Fruit fly (Drosophila melanogaster) whole organism, prepupa: ENCODE results near the gene CG6928.
A peak's percentile ranks its signal among the peaks of the same experiment; 100 is the strongest.

Source experiments
- CG10631 ChIP-seq: fragments of 200-800 bp; sonication (Bioruptor generic); optimal IDR thresholded peaks from 2 replicates; lab custom pipeline; 2016; ENCODE audit warnings: missing biosample characterization, missing genetic modification characterization
- CG10669 ChIP-seq: fragments of 200-800 bp; sonication (Bioruptor generic); optimal IDR thresholded peaks from 3 replicates; lab custom pipeline; 2018; ENCODE audit warnings: missing biosample characterization, mild to moderate bottlenecking, missing genetic modification characterization, moderate library complexity
- CG11294 ChIP-seq: fragments of 200-800 bp; sonication (Bioruptor generic); IDR thresholded peaks from 2 replicates; pipeline ENCODE4 v1.3.6; 2022; ENCODE audit warnings: missing biosample characterization, missing genetic modification characterization
- CG11762 ChIP-seq: fragments of 200-800 bp; sonication (Bioruptor generic); optimal IDR thresholded peaks from 3 replicates; lab custom pipeline; 2016; ENCODE audit warnings: missing biosample characterization, missing genetic modification characterization; ENCODE audit not compliant: insufficient read depth
- CG15336 ChIP-seq: fragments of 200-800 bp; sonication (Bioruptor generic); IDR thresholded peaks from 2 replicates; pipeline ENCODE4 v1.3.6; 2022; ENCODE audit warnings: missing biosample characterization, missing genetic modification characterization
- CG1621 ChIP-seq: fragments of 200-800 bp; sonication (Bioruptor generic); optimal IDR thresholded peaks from 3 replicates; lab custom pipeline; 2018; ENCODE audit warnings: missing biosample characterization, mild to moderate bottlenecking, missing genetic modification characterization
- CG16779 ChIP-seq: fragments of 200-800 bp; sonication (Bioruptor generic); optimal IDR thresholded peaks from 3 replicates; lab custom pipeline; 2017; ENCODE audit warnings: missing biosample characterization, mild to moderate bottlenecking, missing genetic modification characterization
- CG3032 ChIP-seq: fragments of 200-800 bp; optimal IDR thresholded peaks from 2 replicates; lab custom pipeline; 2019; ENCODE audit warnings: missing biosample characterization, mild to moderate bottlenecking, missing genetic modification characterization, moderate library complexity
- CG31627 ChIP-seq: fragments of 200-800 bp; sonication (Bioruptor generic); optimal IDR thresholded peaks from 3 replicates; lab custom pipeline; 2016; ENCODE audit warnings: missing biosample characterization, missing genetic modification characterization
- CG34406 ChIP-seq: fragments of 200-800 bp; sonication (Bioruptor generic); optimal IDR thresholded peaks from 3 replicates; lab custom pipeline; 2016; ENCODE audit warnings: missing biosample characterization, missing genetic modification characterization
- CG3919 ChIP-seq: fragments of 200-800 bp; sonication (Bioruptor generic); optimal IDR thresholded peaks from 3 replicates; lab custom pipeline; 2016; ENCODE audit warnings: missing biosample characterization, missing genetic modification characterization
- CG6163 ChIP-seq: fragments of 200-800 bp; sonication (Bioruptor generic); IDR thresholded peaks from 3 replicates; pipeline ENCODE4 v1.3.6; 2022; ENCODE audit warnings: missing biosample characterization, missing genetic modification characterization
- CG6792 ChIP-seq: fragments of 200-800 bp; sonication (Bioruptor generic); optimal IDR thresholded peaks from 3 replicates; lab custom pipeline; 2016; ENCODE audit warnings: missing biosample characterization, missing genetic modification characterization
- CG6808 ChIP-seq: fragments of 200-800 bp; sonication (Bioruptor generic); optimal IDR thresholded peaks from 3 replicates; lab custom pipeline; 2017; ENCODE audit warnings: missing biosample characterization, missing genetic modification characterization, mild to moderate bottlenecking, moderate library complexity, missing genetic modification reagents
- CG6854 ChIP-seq: fragments of 200-800 bp; sonication (Bioruptor generic); optimal IDR thresholded peaks from 2 replicates; lab custom pipeline; 2017; ENCODE audit warnings: missing biosample characterization, mild to moderate bottlenecking, missing genetic modification characterization
- CG7368 ChIP-seq: fragments of 200-800 bp; sonication (Bioruptor generic); optimal IDR thresholded peaks from 3 replicates; lab custom pipeline; 2016; ENCODE audit warnings: missing biosample characterization, missing genetic modification characterization
- CG8319 ChIP-seq: fragments of 200-800 bp; sonication (Bioruptor generic); optimal IDR thresholded peaks from 3 replicates; lab custom pipeline; 2016; ENCODE audit warnings: missing biosample characterization, missing genetic modification characterization
- CG9139 ChIP-seq: fragments of 200-800 bp; sonication (Bioruptor generic); optimal IDR thresholded peaks from 3 replicates; lab custom pipeline; 2017; ENCODE audit warnings: missing biosample characterization, mild to moderate bottlenecking, missing genetic modification characterization
- Eip75B ChIP-seq: fragments of 200-800 bp; sonication (Bioruptor generic); optimal IDR thresholded peaks from 3 replicates; lab custom pipeline; 2016; ENCODE audit warnings: missing biosample characterization, missing genetic modification characterization
- Eip93F ChIP-seq: fragments of 200-800 bp; sonication (Bioruptor generic); optimal IDR thresholded peaks from 2 replicates; lab custom pipeline; 2016; ENCODE audit warnings: missing biosample characterization, mild to moderate bottlenecking, missing genetic modification characterization
- Ets21C ChIP-seq: fragments of 200-800 bp; sonication (Bioruptor generic); optimal IDR thresholded peaks from 3 replicates; lab custom pipeline; 2016; ENCODE audit warnings: missing biosample characterization, missing genetic modification characterization
- Ets96B ChIP-seq: fragments of 200-800 bp; optimal IDR thresholded peaks from 2 replicates; lab custom pipeline; 2019; ENCODE audit warnings: missing biosample characterization, mild to moderate bottlenecking, missing genetic modification characterization, moderate library complexity
- Hr38 ChIP-seq: sonication (Bioruptor generic); optimal IDR thresholded peaks from 2 replicates; lab custom pipeline; 2016; ENCODE audit warnings: missing biosample characterization, missing genetic modification characterization
- Hr39 ChIP-seq: fragments of 200-800 bp; sonication (Bioruptor generic); optimal IDR thresholded peaks from 2 replicates; lab custom pipeline; 2016; ENCODE audit warnings: missing biosample characterization, missing genetic modification characterization
- Hr4 ChIP-seq: fragments of 200-800 bp; sonication (Bioruptor generic); optimal IDR thresholded peaks from 3 replicates; lab custom pipeline; 2016; ENCODE audit warnings: missing biosample characterization, missing genetic modification characterization
- Met ChIP-seq: fragments of 200-800 bp; sonication (Bioruptor generic); optimal IDR thresholded peaks from 3 replicates; lab custom pipeline; 2016; ENCODE audit warnings: missing biosample characterization, missing genetic modification characterization
- OdsH ChIP-seq: fragments of 200-800 bp; sonication (Bioruptor generic); optimal IDR thresholded peaks from 3 replicates; lab custom pipeline; 2016; ENCODE audit warnings: missing biosample characterization, missing genetic modification characterization
- Smox ChIP-seq: fragments of 200-800 bp; sonication (Bioruptor generic); optimal IDR thresholded peaks from 3 replicates; lab custom pipeline; 2016; ENCODE audit warnings: missing biosample characterization, missing genetic modification characterization
- Sox102F ChIP-seq: fragments of 200-800 bp; sonication (Bioruptor generic); optimal IDR thresholded peaks from 2 replicates; lab custom pipeline; 2016; ENCODE audit warnings: missing biosample characterization, mild to moderate bottlenecking, missing genetic modification characterization
- Sox14 ChIP-seq: fragments of 200-800 bp; sonication (Bioruptor generic); optimal IDR thresholded peaks from 3 replicates; lab custom pipeline; 2016; ENCODE audit warnings: missing biosample characterization, missing genetic modification characterization
- Sox15 ChIP-seq: fragments of 200-800 bp; sonication (Bioruptor generic); optimal IDR thresholded peaks from 3 replicates; lab custom pipeline; 2016; ENCODE audit warnings: missing biosample characterization, missing genetic modification characterization
- achi ChIP-seq: fragments of 200-800 bp; sonication (Bioruptor generic); optimal IDR thresholded peaks from 3 replicates; lab custom pipeline; 2016; ENCODE audit warnings: missing biosample characterization, missing genetic modification characterization
- cyc ChIP-seq: fragments of 200-800 bp; sonication (Bioruptor generic); optimal IDR thresholded peaks from 3 replicates; lab custom pipeline; 2016; ENCODE audit warnings: missing biosample characterization, missing genetic modification characterization
- dac ChIP-seq: fragments of 200-800 bp; sonication (Bioruptor generic); optimal IDR thresholded peaks from 2 replicates; lab custom pipeline; 2017; ENCODE audit warnings: missing biosample characterization, mild to moderate bottlenecking, missing genetic modification characterization
- dsx ChIP-seq: fragments of 200-800 bp; optimal IDR thresholded peaks from 3 replicates; lab custom pipeline; 2019; ENCODE audit warnings: missing biosample characterization, mild to moderate bottlenecking, missing genetic modification characterization, moderate library complexity; ENCODE audit not compliant: poor library complexity, severe bottlenecking
- eg ChIP-seq: fragments of 200-800 bp; sonication (Bioruptor generic); IDR thresholded peaks from 3 replicates; pipeline ENCODE4 v1.3.6; 2022; ENCODE audit warnings: missing biosample characterization, missing genetic modification characterization
- fd85E ChIP-seq: fragments of 200-800 bp; sonication (Bioruptor generic); optimal IDR thresholded peaks from 3 replicates; lab custom pipeline; 2016; ENCODE audit warnings: missing biosample characterization, missing genetic modification characterization
- fkh ChIP-seq: fragments of 200-800 bp; sonication (Bioruptor generic); optimal IDR thresholded peaks from 3 replicates; lab custom pipeline; 2017; ENCODE audit warnings: missing biosample characterization, mild to moderate bottlenecking, missing genetic modification characterization, moderate library complexity
- lz ChIP-seq: fragments of 200-800 bp; sonication (Bioruptor generic); optimal IDR thresholded peaks from 3 replicates; lab custom pipeline; 2016; ENCODE audit warnings: missing biosample characterization, missing genetic modification characterization
- net ChIP-seq: fragments of 200-800 bp; sonication (Bioruptor generic); optimal IDR thresholded peaks from 3 replicates; lab custom pipeline; 2016; ENCODE audit warnings: missing biosample characterization, missing genetic modification characterization
- pdm3 ChIP-seq: fragments of 200-800 bp; sonication (Bioruptor generic); optimal IDR thresholded peaks from 3 replicates; lab custom pipeline; 2016; ENCODE audit warnings: missing biosample characterization, missing genetic modification characterization
- spab ChIP-seq: fragments of 200-800 bp; sonication (Bioruptor generic); optimal IDR thresholded peaks from 2 replicates; lab custom pipeline; 2017; ENCODE audit warnings: missing biosample characterization, mild to moderate bottlenecking, missing genetic modification characterization, missing genetic modification reagents
- ss ChIP-seq, 2 experiments: fragments of 200-800 bp; sonication (Bioruptor generic); optimal IDR thresholded peaks; 2 replicates in 1 of 2; 3 replicates in 1 of 2; lab custom pipeline; 2017 to 2018; ENCODE audit warnings: mild to moderate bottlenecking in 2 of 2, missing biosample characterization in 2 of 2, missing genetic modification characterization in 2 of 2, moderate library complexity in 1 of 2
- svp ChIP-seq: fragments of 200-800 bp; sonication (Bioruptor generic); peaks from one replicate; lab custom pipeline; 2016; ENCODE audit warnings: missing biosample characterization, missing genetic modification characterization
- topi ChIP-seq: fragments of 200-800 bp; sonication (Bioruptor generic); optimal IDR thresholded peaks from 3 replicates; lab custom pipeline; 2016; ENCODE audit warnings: missing biosample characterization, missing genetic modification characterization
- vri ChIP-seq: fragments of 200-800 bp; sonication (Bioruptor generic); optimal IDR thresholded peaks from 3 replicates; lab custom pipeline; 2016; ENCODE audit warnings: missing biosample characterization, mild to moderate bottlenecking, missing genetic modification characterization

Gene CG6928

dm6 chr3L:12013698-12014097 lies 10.7 kb downstream of the CG6928 start (continued):
- peak; percentile 23 for TF ChIP-seq Met (GFP tag; lab: Kevin White, UChicago)
- TF ChIP-seq CG11294, result no peak
- TF ChIP-seq CG1621 (tag; lab: Kevin White, UChicago), result peak; percentile 29
- peak; percentile 4 for TF ChIP-seq Hr39 (GFP tag; lab: Kevin White, UChicago)
- TF ChIP-seq CG11762 (GFP tag; lab: Kevin White, UChicago), result no peak
- peak; percentile 59 for TF ChIP-seq CG10631
- no peak for TF ChIP-seq fd85E
- TF ChIP-seq dac, result no peak
- peak; percentile 61 for TF ChIP-seq Ets96B (tag; lab: Kevin White, UChicago)
- TF ChIP-seq achi (GFP tag; lab: Kevin White, UChicago), result no peak
- TF ChIP-seq pdm3 (GFP tag; lab: Kevin White, UChicago), result peak; percentile 16
- peak; percentile 0 for TF ChIP-seq CG8319
- TF ChIP-seq CG6163 (GFP tag; lab: Robert Waterston, UW), result peak; percentile 28; the same call in 1 of the 3 replicates
- peak; percentile 22 for TF ChIP-seq lz (GFP tag; lab: Kevin White, UChicago)
- TF ChIP-seq svp (GFP tag; lab: Kevin White, UChicago), result peak; percentile 65

- TF ChIP-seq CG6808 (GFP tag; lab: Kevin White, UChicago) (peak; percentile 50), CG6854 (peak; percentile 36), cyc (no peak), net (GFP tag; lab: Kevin White, UChicago) (no peak), CG9139 (GFP tag; lab: Kevin White, UChicago) (peak; percentile 57), dsx (peak; percentile 18), fkh (GFP tag; lab: Kevin White, UChicago) (no peak), ss (GFP tag; optimal IDR thresholded peaks at IDR 0.05; lab: Kevin White, UChicago) (peak; percentile 59 to 74), CG15336 (GFP tag; lab: Robert Waterston, UW) (no peak)
Observed at dm6 chr3L:12014272-12014671, 11.3 kb downstream of the CG6928 start.

dm6 chr3L:12016186-12016585 lies 13.2 kb downstream of the CG6928 start:
- TF ChIP-seq CG15336 (GFP tag; lab: Robert Waterston, UW) (peak; percentile 67), CG6163 (GFP tag; lab: Robert Waterston, UW) (peak; percentile 80), Eip93F (GFP tag; lab: Kevin White, UChicago) (no peak), CG11762 (GFP tag; lab: Kevin White, UChicago) (peak; percentile 31), OdsH (peak; percentile 62), CG9139 (GFP tag; lab: Kevin White, UChicago) (no peak), CG1621 (tag; lab: Kevin White, UChicago) (no peak), CG10631 (peak; percentile 22), lz (GFP tag; lab: Kevin White, UChicago) (peak; percentile 24), CG3919 (GFP tag; lab: Kevin White, UChicago) (peak; percentile 45), Smox (GFP tag; lab: Kevin White, UChicago) (peak; percentile 23), svp (GFP tag; lab: Kevin White, UChicago) (peak; percentile 78), CG34406 (GFP tag; lab: Kevin White, UChicago) (peak; percentile 68), Ets21C (GFP tag; lab: Kevin White, UChicago) (no peak), Sox102F (peak; percentile 64), Eip75B (GFP tag; lab: Kevin White, UChicago) (peak; percentile 1), Sox14 (GFP tag; lab: Kevin White, UChicago) (peak; percentile 4), CG6808 (GFP tag; lab: Kevin White, UChicago) (no peak), CG11294 (peak; percentile 56), CG7368 (GFP tag; lab: Kevin White, UChicago) (peak; percentile 45), Ets96B (tag; lab: Kevin White, UChicago) (peak; percentile 24), CG10669 (GFP tag; lab: Kevin White, UChicago) (no peak), Hr4 (GFP tag; lab: Kevin White, UChicago) (no peak), eg (GFP tag; lab: Robert Waterston, UW) (peak; percentile 80), CG16779 (tag; lab: Kevin White, UChicago) (no peak), Hr38 (no peak), topi (GFP tag; lab: Kevin White, UChicago) (peak; percentile 42), dsx (no peak), cyc (peak; percentile 41), CG8319 (peak; percentile 10), Hr39 (GFP tag; lab: Kevin White, UChicago) (peak; percentile 39), CG6792 (GFP tag; lab: Kevin White, UChicago) (peak; percentile 47), vri (GFP tag; lab: Kevin White, UChicago) (peak; percentile 56), CG3032 (tag; lab: Kevin White, UChicago) (peak; percentile 5), Sox15 (GFP tag; lab: Kevin White, UChicago) (peak; percentile 44), dac (no peak), spab (no peak), CG31627 (GFP tag; lab: Kevin White, UChicago) (peak; percentile 20), pdm3 (GFP tag; lab: Kevin White, UChicago) (peak; percentile 6)
